Fruit fly (Drosophila melanogaster) whole organism, embryonic: ENCODE measurements around the gene eIF2Bepsilon.

ENCODE experiments used
- Antp ChIP-seq: fragments of 200-800 bp; sonication (Bioruptor generic); optimal IDR thresholded peaks from 3 replicates; lab custom pipeline; 2016; ENCODE audit warnings: missing biosample characterization, missing genetic modification characterization
- Bteb2 ChIP-seq: fragments of 200-800 bp; sonication (Bioruptor generic); optimal IDR thresholded peaks from 2 replicates; lab custom pipeline; 2016; ENCODE audit warnings: missing biosample characterization, missing genetic modification characterization
- CG10209 ChIP-seq: fragments of 200-800 bp; sonication (Bioruptor generic); optimal IDR thresholded peaks from 3 replicates; lab custom pipeline; 2017; ENCODE audit warnings: missing biosample characterization, mild to moderate bottlenecking, missing genetic modification characterization, missing genetic modification reagents
- CG12071 ChIP-seq: fragments of 200-800 bp; sonication (Bioruptor generic); optimal IDR thresholded peaks from 3 replicates; lab custom pipeline; 2018; ENCODE audit warnings: missing biosample characterization, mild to moderate bottlenecking, missing genetic modification characterization
- CG12155 ChIP-seq: fragments of 200-800 bp; sonication (Bioruptor generic); optimal IDR thresholded peaks from 3 replicates; lab custom pipeline; 2016; ENCODE audit warnings: missing biosample characterization, missing genetic modification characterization
- CG13424 ChIP-seq: fragments of 200-800 bp; sonication (Bioruptor generic); optimal IDR thresholded peaks from 2 replicates; lab custom pipeline; 2019; ENCODE audit warnings: missing biosample characterization, mild to moderate bottlenecking, missing genetic modification characterization, moderate library complexity
- CG13775 ChIP-seq: fragments of 200-800 bp; sonication (Bioruptor generic); optimal IDR thresholded peaks from 3 replicates; lab custom pipeline; 2017; ENCODE audit warnings: missing biosample characterization, mild to moderate bottlenecking, missing genetic modification characterization
- CG14667 ChIP-seq: fragments of 200-800 bp; sonication (Bioruptor generic); IDR thresholded peaks from 2 replicates; pipeline ENCODE4 v1.3.6; 2022; ENCODE audit warnings: missing biosample characterization, missing genetic modification characterization
- CG17359 ChIP-seq: fragments of 200-800 bp; sonication (Bioruptor generic); optimal IDR thresholded peaks from 3 replicates; lab custom pipeline; 2018; ENCODE audit warnings: missing biosample characterization, mild to moderate bottlenecking, missing genetic modification characterization, moderate library complexity
- CG17802 ChIP-seq: fragments of 200-800 bp; sonication (Bioruptor generic); optimal IDR thresholded peaks from 2 replicates; lab custom pipeline; 2018; ENCODE audit warnings: missing biosample characterization, mild to moderate bottlenecking, missing genetic modification characterization, moderate library complexity
- CG18262 ChIP-seq: fragments of 200-800 bp; optimal IDR thresholded peaks from 3 replicates; lab custom pipeline; 2019; ENCODE audit warnings: missing biosample characterization, mild to moderate bottlenecking, missing genetic modification characterization, moderate library complexity
- CG2875 ChIP-seq: fragments of 200-800 bp; sonication (Bioruptor generic); optimal IDR thresholded peaks from 2 replicates; lab custom pipeline; 2017; ENCODE audit warnings: missing biosample characterization, mild to moderate bottlenecking, missing genetic modification characterization, missing genetic modification reagents
- CG30431 ChIP-seq: fragments of 200-800 bp; sonication (Bioruptor generic); optimal IDR thresholded peaks from 2 replicates; lab custom pipeline; 2017; ENCODE audit warnings: missing biosample characterization, missing genetic modification characterization
- CG4360 ChIP-seq: fragments of 200-800 bp; sonication (Bioruptor generic); IDR thresholded peaks from 2 replicates; pipeline ENCODE4 v1.3.6; 2022; ENCODE audit warnings: missing biosample characterization, missing genetic modification characterization
- CG4854 ChIP-seq: fragments of 200-800 bp; sonication (Bioruptor generic); optimal IDR thresholded peaks from 2 replicates; lab custom pipeline; 2016; ENCODE audit warnings: missing biosample characterization, missing genetic modification characterization, inconsistent platforms
- CG5245 ChIP-seq: fragments of 200-800 bp; sonication (Bioruptor generic); optimal IDR thresholded peaks from 3 replicates; lab custom pipeline; 2016; ENCODE audit warnings: missing biosample characterization, missing genetic modification characterization
- CG8924 ChIP-seq: fragments of 200-800 bp; optimal IDR thresholded peaks from 3 replicates; lab custom pipeline; 2019; ENCODE audit warnings: missing biosample characterization, mild to moderate bottlenecking, missing genetic modification characterization, moderate library complexity
- CG9727 ChIP-seq: fragments of 200-800 bp; sonication (Bioruptor generic); optimal IDR thresholded peaks from 3 replicates; lab custom pipeline; 2017; ENCODE audit warnings: missing biosample characterization, mild to moderate bottlenecking, missing genetic modification characterization
- D ChIP-seq, 2 experiments: fragments of 200-800 bp in 1 of 2; fragments of >200 bp in 1 of 2; sonication (Bioruptor generic) in 1 of 2; optimal IDR thresholded peaks; 2 replicates in 1 of 2; 3 replicates in 1 of 2; lab custom pipeline; 2017; ENCODE audit warnings: mild to moderate bottlenecking in 1 of 2, missing biosample characterization in 1 of 2, missing genetic modification characterization in 1 of 2, missing genetic modification reagents in 1 of 2
- Dbx ChIP-seq: fragments of 200-800 bp; sonication (Bioruptor generic); IDR thresholded peaks from 3 replicates; pipeline ENCODE4 v1.3.6; 2022; ENCODE audit warnings: missing biosample characterization, missing genetic modification characterization
- Dek ChIP-seq: fragments of 200-800 bp; sonication (Bioruptor generic); optimal IDR thresholded peaks from 3 replicates; lab custom pipeline; 2019; ENCODE audit warnings: missing biosample characterization, mild to moderate bottlenecking, missing genetic modification characterization, moderate library complexity
- ERR ChIP-seq: fragments of 200-800 bp; sonication (Bioruptor generic); optimal IDR thresholded peaks from 2 replicates; lab custom pipeline; 2016; ENCODE audit warnings: missing biosample characterization, missing genetic modification characterization
- Fer1 ChIP-seq: fragments of 200-800 bp; sonication (Bioruptor generic); optimal IDR thresholded peaks from 2 replicates; lab custom pipeline; 2017; ENCODE audit warnings: missing biosample characterization, mild to moderate bottlenecking, missing genetic modification characterization
- HLH3B ChIP-seq: fragments of 200-800 bp; sonication (Bioruptor generic); IDR thresholded peaks from 2 replicates; pipeline ENCODE4 v1.3.6; 2022; ENCODE audit warnings: missing biosample characterization, missing genetic modification characterization
- Hand ChIP-seq: fragments of 200-800 bp; sonication (Bioruptor generic); optimal IDR thresholded peaks from 2 replicates; lab custom pipeline; 2017; ENCODE audit warnings: mild to moderate bottlenecking, missing biosample characterization, missing genetic modification reagents, missing genetic modification characterization
- Hmr ChIP-seq: fragments of 200-800 bp; sonication (Bioruptor generic); optimal IDR thresholded peaks from 3 replicates; lab custom pipeline; 2017; ENCODE audit warnings: mild to moderate bottlenecking, missing biosample characterization, missing genetic modification reagents, missing genetic modification characterization
- Myb ChIP-seq: fragments of 200-800 bp; sonication (Bioruptor generic); optimal IDR thresholded peaks from 2 replicates; lab custom pipeline; 2016; ENCODE audit warnings: missing biosample characterization, missing genetic modification characterization
- PHDP ChIP-seq: fragments of 200-800 bp; sonication (Bioruptor generic); optimal IDR thresholded peaks from 3 replicates; lab custom pipeline; 2018; ENCODE audit warnings: missing biosample characterization, mild to moderate bottlenecking, missing genetic modification characterization, moderate library complexity
- Pdp1 ChIP-seq, 2 experiments: fragments of 200-800 bp; sonication (Bioruptor generic); optimal IDR thresholded peaks; 3 replicates each; lab custom pipeline; 2016; ENCODE audit warnings: missing biosample characterization in 2 of 2, missing genetic modification characterization in 2 of 2, mild to moderate bottlenecking in 1 of 2, moderate library complexity in 1 of 2
- Side ChIP-seq: fragments of 200-800 bp; sonication (Bioruptor generic); optimal IDR thresholded peaks from 2 replicates; lab custom pipeline; 2016; ENCODE audit warnings: missing biosample characterization, missing genetic modification characterization
- Vsx1 ChIP-seq: fragments of 200-800 bp; sonication (Bioruptor generic); optimal IDR thresholded peaks from 2 replicates; lab custom pipeline; 2017; ENCODE audit warnings: missing biosample characterization, mild to moderate bottlenecking, missing genetic modification characterization, missing genetic modification reagents
- Xbp1 ChIP-seq: fragments of 200-800 bp; sonication (Bioruptor generic); optimal IDR thresholded peaks from 3 replicates; lab custom pipeline; 2016; ENCODE audit warnings: missing biosample characterization, mild to moderate bottlenecking, missing genetic modification characterization
- ab ChIP-seq: fragments of 200-800 bp; sonication (Bioruptor generic); optimal IDR thresholded peaks from 2 replicates; lab custom pipeline; 2016; ENCODE audit warnings: missing biosample characterization, missing genetic modification characterization
- ase ChIP-seq: fragments of 200-800 bp; sonication (Bioruptor generic); IDR thresholded peaks from 3 replicates; pipeline ENCODE4 v1.3.6; 2022; ENCODE audit warnings: missing biosample characterization, missing genetic modification characterization
- chif ChIP-seq, 2 experiments: fragments of 200-800 bp; sonication (Bioruptor generic); optimal IDR thresholded peaks; 3 replicates each; lab custom pipeline; 2016; ENCODE audit warnings: missing biosample characterization in 2 of 2, missing genetic modification characterization in 2 of 2
- disco-r ChIP-seq: fragments of 200-800 bp; sonication (Bioruptor generic); optimal IDR thresholded peaks from 2 replicates; lab custom pipeline; 2016; ENCODE audit warnings: missing biosample characterization, missing genetic modification characterization
- ewg ChIP-seq: fragments of 200-800 bp; sonication (Bioruptor generic); optimal IDR thresholded peaks from 3 replicates; lab custom pipeline; 2017; ENCODE audit warnings: mild to moderate bottlenecking, missing biosample characterization, missing genetic modification reagents, missing genetic modification characterization
- fd96Cb ChIP-seq: fragments of 200-800 bp; sonication (Bioruptor generic); optimal IDR thresholded peaks from 2 replicates; lab custom pipeline; 2018; ENCODE audit warnings: missing biosample characterization, mild to moderate bottlenecking, missing genetic modification characterization, moderate library complexity
- lov ChIP-seq, 2 experiments: fragments of 200-800 bp in 1 of 2; fragments of >200 bp in 1 of 2; sonication (Bioruptor generic) in 1 of 2; IDR thresholded peaks in 1 of 2; optimal IDR thresholded peaks in 1 of 2; 2 replicates in 1 of 2; 3 replicates in 1 of 2; pipeline versions ENCODE4 v1.3.6 to Lab custom; 2017 to 2022; ENCODE audit warnings: missing biosample characterization in 1 of 2, missing genetic modification characterization in 1 of 2
- oc ChIP-seq: fragments of 200-800 bp; sonication (Bioruptor generic); optimal IDR thresholded peaks from 2 replicates; lab custom pipeline; 2018; ENCODE audit warnings: missing biosample characterization, mild to moderate bottlenecking, missing genetic modification characterization, moderate library complexity
- phol ChIP-seq: fragments of 200-800 bp; sonication (Bioruptor generic); optimal IDR thresholded peaks from 3 replicates; lab custom pipeline; 2018; ENCODE audit warnings: missing biosample characterization, mild to moderate bottlenecking, missing genetic modification characterization, moderate library complexity
- pros ChIP-seq: fragments of 200-800 bp; sonication (Bioruptor generic); optimal IDR thresholded peaks from 3 replicates; lab custom pipeline; 2019; ENCODE audit warnings: missing biosample characterization, mild to moderate bottlenecking, missing genetic modification characterization, moderate library complexity
- run ChIP-seq: fragments of 200-800 bp; sonication (Bioruptor generic); optimal IDR thresholded peaks from 3 replicates; lab custom pipeline; 2018; ENCODE audit warnings: missing biosample characterization, mild to moderate bottlenecking, missing genetic modification characterization
- so ChIP-seq: fragments of 200-800 bp; sonication (Bioruptor generic); IDR thresholded peaks from 3 replicates; pipeline ENCODE4 v1.3.6; 2022; ENCODE audit warnings: missing biosample characterization, missing genetic modification characterization
- trh ChIP-seq: fragments of 200-800 bp; sonication (Bioruptor generic); optimal IDR thresholded peaks from 2 replicates; lab custom pipeline; 2016; ENCODE audit warnings: missing biosample characterization, missing genetic modification characterization
- zen2 ChIP-seq: fragments of 200-800 bp; sonication (Bioruptor generic); IDR thresholded peaks from 3 replicates; pipeline ENCODE4 v1.3.6; 2022; ENCODE audit warnings: missing biosample characterization, missing genetic modification characterization; ENCODE audit not compliant: partially characterized antibody

eIF2Bepsilon gene

DNA sequence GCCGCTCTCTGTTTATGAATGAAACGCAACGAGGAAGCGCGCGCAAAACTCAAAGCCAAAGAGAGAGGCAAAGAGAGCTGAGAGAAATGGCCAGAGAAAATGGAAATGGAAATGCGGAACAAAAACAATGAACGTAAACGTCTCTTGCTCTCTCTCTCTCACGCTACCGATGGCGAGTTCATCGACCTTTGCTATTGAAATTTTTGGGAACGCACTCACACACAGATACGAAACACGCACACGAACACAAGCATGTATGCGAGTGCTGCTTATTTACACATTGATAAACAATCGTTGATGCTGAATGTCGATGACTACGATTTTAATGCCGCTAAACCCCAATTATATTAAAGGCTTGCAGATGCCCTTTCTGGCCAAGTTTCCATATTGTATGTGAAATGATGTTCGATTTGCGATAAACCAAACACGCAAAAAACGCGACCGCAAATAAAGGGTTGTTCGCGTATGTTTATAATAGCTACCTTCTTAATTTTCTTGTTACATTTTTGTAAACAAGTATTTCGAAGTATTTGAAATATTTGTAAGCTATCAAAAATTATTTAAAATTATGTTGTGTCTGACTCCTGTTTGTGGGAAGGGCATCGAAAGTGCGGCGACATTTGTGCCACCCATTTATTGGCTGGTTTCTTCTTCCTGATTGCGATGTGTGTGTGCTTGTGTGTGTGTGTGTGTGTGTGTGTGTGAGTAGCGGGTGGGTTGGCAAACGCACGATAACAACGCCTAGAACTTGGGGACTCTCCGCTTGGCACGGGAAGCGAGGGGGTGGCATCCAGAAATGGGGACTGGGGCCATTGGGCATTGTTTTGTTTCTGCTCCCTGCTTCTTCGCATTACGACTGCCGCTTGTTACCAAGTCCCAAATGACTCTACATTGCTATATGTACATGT, 20.9 kb upstream of the eIF2Bepsilon start (continued):
- TF ChIP-seq Myb (GFP tag; lab: Kevin White, UChicago): peak; percentile 29
- peak; percentile 75 for TF ChIP-seq Vsx1 (GFP tag; lab: Kevin White, UChicago)
- 0 out of 3 replicates have a peak, but pooled peaks have one; percentile 32 for TF ChIP-seq zen2
- TF ChIP-seq CG13424: peak; percentile 77
- peak; percentile 72 for TF ChIP-seq CG9727
- peak; percentile 67 for TF ChIP-seq ewg (GFP tag; lab: Kevin White, UChicago)
- peak; percentile 68 for TF ChIP-seq CG30431
- peak; percentile 86 for TF ChIP-seq fd96Cb (tag; lab: Kevin White, UChicago)
- TF ChIP-seq chif (GFP tag; optimal IDR thresholded peaks at IDR 0.05; lab: Kevin White, UChicago): peak; percentile 62 to 64
- TF ChIP-seq Xbp1 (GFP tag; lab: Kevin White, UChicago): peak; percentile 68
- TF ChIP-seq CG14667 (GFP tag; lab: Robert Waterston, UW): peak; percentile 37; the same call in 1 of the 2 replicates
- peak; percentile 66 for TF ChIP-seq CG2875
- peak; percentile 46 for TF ChIP-seq Antp (GFP tag; lab: Kevin White, UChicago)
- peak; percentile 52 for TF ChIP-seq CG17802
- TF ChIP-seq Hmr (GFP tag; lab: Kevin White, UChicago): peak; percentile 76
- TF ChIP-seq CG12155: peak; percentile 58
- no peak for TF ChIP-seq D (optimal IDR thresholded peaks at IDR 0.05; lab: Kevin White, UChicago)
- peak; percentile 87 for TF ChIP-seq D (GFP tag; optimal IDR thresholded peaks at IDR 0.05; lab: Kevin White, UChicago)
- TF ChIP-seq Hand: peak; percentile 32
- peak; percentile 68 for TF ChIP-seq Dek (tag; lab: Kevin White, UChicago)
- TF ChIP-seq CG17359: peak; percentile 65
- TF ChIP-seq so (GFP tag; lab: Robert Waterston, UW): 0 out of 3 replicates have a peak, but pooled peaks have one; percentile 39
- peak; percentile 49 to 58 for TF ChIP-seq Pdp1 (GFP tag; optimal IDR thresholded peaks at IDR 0.05; lab: Kevin White, UChicago)
- TF ChIP-seq Dbx (GFP tag; lab: Robert Waterston, UW): 0 out of 3 replicates have a peak, but pooled peaks have one; percentile 30
- no peak for TF ChIP-seq lov (optimal IDR thresholded peaks at IDR 0.05; lab: Kevin White, UChicago)
- TF ChIP-seq lov (GFP tag; IDR thresholded peaks at IDR 0.05; lab: Robert Waterston, UW): 0 out of 3 replicates have a peak, but pooled peaks have one; percentile 21
- TF ChIP-seq run (tag; lab: Kevin White, UChicago): peak; percentile 69
- peak; percentile 41 for TF ChIP-seq HLH3B
- peak; percentile 62 for TF ChIP-seq Fer1 (GFP tag; lab: Kevin White, UChicago)
- TF ChIP-seq phol (tag; lab: Kevin White, UChicago): peak; percentile 87
- peak; percentile 50 for TF ChIP-seq CG13775 (GFP tag; lab: Kevin White, UChicago)
- peak; percentile 19 for TF ChIP-seq trh (GFP tag; lab: Kevin White, UChicago)
- peak; percentile 81 for TF ChIP-seq PHDP
- peak; percentile 2 for TF ChIP-seq CG12071 (GFP tag; lab: Kevin White, UChicago)
- peak; percentile 15 for TF ChIP-seq CG5245
- TF ChIP-seq CG18262 (tag; lab: Kevin White, UChicago): peak; percentile 86
- TF ChIP-seq ase (GFP tag; lab: Robert Waterston, UW): peak; percentile 14; the same call in 1 of the 3 replicates
- peak; percentile 62 for TF ChIP-seq Side
- no peak for TF ChIP-seq ERR (GFP tag; lab: Kevin White, UChicago)
- peak; percentile 41 for TF ChIP-seq pros
- TF ChIP-seq CG10209 (GFP tag; lab: Kevin White, UChicago): peak; percentile 71
- TF ChIP-seq CG4360 (GFP tag; lab: Robert Waterston, UW): no peak
- peak; percentile 55 for TF ChIP-seq disco-r (GFP tag; lab: Kevin White, UChicago)
- peak; percentile 52 for TF ChIP-seq CG4854 (GFP tag; lab: Kevin White, UChicago)
- peak; percentile 82 for TF ChIP-seq CG8924 (tag; lab: Kevin White, UChicago)
- TF ChIP-seq ab: peak; percentile 19
- TF ChIP-seq Bteb2: peak; percentile 52
- peak; percentile 47 for TF ChIP-seq oc (tag; lab: Kevin White, UChicago)
